Worm (Caenorhabditis elegans) whole organism, L1 larva: Measurements from ENCODE around the gene K01F9.2.

Experiments used
- C34B4.2 ChIP-seq: sonication (generic microtip); optimal IDR thresholded peaks from 2 replicates; lab custom pipeline; 2017; ENCODE audit warnings: mild to moderate bottlenecking, missing genetic modification characterization, missing compliant biosample characterization
- F16B12.6 ChIP-seq: fragments of 150-350 bp; optimal IDR thresholded peaks from 2 replicates; lab custom pipeline; 2014; ENCODE audit warnings: missing biosample characterization, missing genetic modification characterization
- Y116A8C.19 ChIP-seq: sonication (generic microtip); optimal IDR thresholded peaks from 2 replicates; lab custom pipeline; 2016; ENCODE audit warnings: missing compliant biosample characterization, missing genetic modification characterization, borderline replicate concordance
- aha-1 ChIP-seq: fragments of 150-350 bp; optimal IDR thresholded peaks from 2 replicates; lab custom pipeline; 2014; ENCODE audit warnings: missing biosample characterization, missing genetic modification characterization
- alr-1 ChIP-seq: fragments of 200-800 bp; sonication (Bioruptor generic); optimal IDR thresholded peaks from 2 replicates; lab custom pipeline; 2018; ENCODE audit warnings: borderline replicate concordance, mild to moderate bottlenecking, missing genetic modification characterization, missing compliant biosample characterization
- blmp-1 ChIP-seq: fragments of 150-350 bp; optimal IDR thresholded peaks from 2 replicates; lab custom pipeline; 2014; ENCODE audit warnings: missing biosample characterization, missing genetic modification characterization
- ceh-8 ChIP-seq: fragments of 200-800 bp; sonication (Bioruptor generic); optimal IDR thresholded peaks from 2 replicates; lab custom pipeline; 2018; ENCODE audit warnings: mild to moderate bottlenecking, missing genetic modification characterization, moderate library complexity, missing compliant biosample characterization
- ceh-82 ChIP-seq, 3 experiments: fragments of 150-350 bp in 1 of 3; sonication (generic microtip) in 2 of 3; optimal IDR thresholded peaks; 2 replicates each; lab custom pipeline; 2014 to 2017; ENCODE audit warnings: missing biosample characterization in 3 of 3, missing genetic modification characterization in 3 of 3
- ces-1 ChIP-seq: fragments of 150-350 bp; optimal IDR thresholded peaks from 2 replicates; lab custom pipeline; 2014; ENCODE audit warnings: missing biosample characterization, missing genetic modification reagents, missing genetic modification characterization
- dsc-1 ChIP-seq: sonication (generic microtip); optimal IDR thresholded peaks from 2 replicates; lab custom pipeline; 2016; ENCODE audit warnings: mild to moderate bottlenecking, missing genetic modification characterization, missing compliant biosample characterization
- elt-2 ChIP-seq: sonication (generic microtip); optimal IDR thresholded peaks from 2 replicates; lab custom pipeline; 2016; ENCODE audit warnings: missing genetic modification characterization, mild to moderate bottlenecking, inconsistent platforms, missing compliant biosample characterization, missing genetic modification reagents
- ets-5 ChIP-seq: fragments of 200-800 bp; sonication (Bioruptor generic); IDR thresholded peaks from 2 replicates; pipeline ENCODE4 v1.3.6; 2022; ENCODE audit warnings: missing genetic modification characterization, missing compliant biosample characterization
- fos-1 ChIP-seq: fragments of 150-350 bp; optimal IDR thresholded peaks from 2 replicates; lab custom pipeline; 2014; ENCODE audit warnings: missing biosample characterization, missing genetic modification characterization
- hlh-17 ChIP-seq: fragments of 200-800 bp; sonication (Bioruptor generic); optimal IDR thresholded peaks from 2 replicates; lab custom pipeline; 2018; ENCODE audit warnings: missing genetic modification characterization, mild to moderate bottlenecking, missing compliant biosample characterization, moderate library complexity, borderline replicate concordance
- hlh-4 ChIP-seq: sonication (generic microtip); optimal IDR thresholded peaks from 2 replicates; lab custom pipeline; 2016; ENCODE audit warnings: mild to moderate bottlenecking, missing genetic modification characterization, missing compliant biosample characterization
- hpl-2 ChIP-seq: fragments of 150-350 bp; optimal IDR thresholded peaks from 2 replicates; lab custom pipeline; 2014; ENCODE audit warnings: missing biosample characterization, missing genetic modification reagents, missing genetic modification characterization
- irx-1 ChIP-seq: sonication (generic microtip); optimal IDR thresholded peaks from 2 replicates; lab custom pipeline; 2016; ENCODE audit warnings: missing genetic modification characterization, missing compliant biosample characterization
- lin-13 ChIP-seq: fragments of 150-350 bp; optimal IDR thresholded peaks from 2 replicates; lab custom pipeline; 2014; ENCODE audit warnings: missing biosample characterization, missing genetic modification reagents, missing genetic modification characterization
- lin-14 ChIP-seq: fragments of 200-800 bp; sonication (Bioruptor generic); optimal IDR thresholded peaks from 2 replicates; lab custom pipeline; 2018; ENCODE audit warnings: mild to moderate bottlenecking, missing genetic modification characterization, moderate library complexity, missing compliant biosample characterization
- lin-39 ChIP-seq: fragments of 150-350 bp; optimal IDR thresholded peaks from 2 replicates; lab custom pipeline; 2014; ENCODE audit warnings: missing biosample characterization, missing genetic modification reagents, missing genetic modification characterization
- lir-3 ChIP-seq: sonication (generic microtip); optimal IDR thresholded peaks from 2 replicates; lab custom pipeline; 2016; ENCODE audit warnings: mild to moderate bottlenecking, missing genetic modification characterization, moderate library complexity, missing compliant biosample characterization; ENCODE audit not compliant: poor library complexity
- mef-2 ChIP-seq: fragments of 150-350 bp; optimal IDR thresholded peaks from 2 replicates; lab custom pipeline; 2014; ENCODE audit warnings: missing biosample characterization, missing genetic modification characterization
- mep-1 ChIP-seq: fragments of 150-350 bp; optimal IDR thresholded peaks from 2 replicates; lab custom pipeline; 2014; ENCODE audit warnings: missing biosample characterization, missing genetic modification characterization
- nhr-11 ChIP-seq: fragments of 150-350 bp; optimal IDR thresholded peaks from 2 replicates; lab custom pipeline; 2014; ENCODE audit warnings: missing biosample characterization, missing genetic modification characterization
- nhr-12 ChIP-seq: sonication (generic microtip); optimal IDR thresholded peaks from 2 replicates; lab custom pipeline; 2017; ENCODE audit warnings: missing biosample characterization, missing genetic modification characterization
- nhr-19 ChIP-seq: fragments of 200-800 bp; sonication (Bioruptor generic); conservative IDR thresholded peaks from 2 replicates; pipeline ENCODE4 v1.3.6; 2022; ENCODE audit warnings: missing genetic modification characterization, missing compliant biosample characterization
- nhr-20 ChIP-seq: sonication (generic microtip); optimal IDR thresholded peaks from 2 replicates; lab custom pipeline; 2016; ENCODE audit warnings: mild to moderate bottlenecking, missing genetic modification characterization, missing compliant biosample characterization
- nhr-28 ChIP-seq: fragments of 150-350 bp; optimal IDR thresholded peaks from 2 replicates; lab custom pipeline; 2014; ENCODE audit warnings: missing biosample characterization, missing genetic modification characterization
- nhr-47 ChIP-seq: sonication (generic microtip); optimal IDR thresholded peaks from 2 replicates; lab custom pipeline; 2016; ENCODE audit warnings: mild to moderate bottlenecking, missing genetic modification characterization, moderate library complexity, missing compliant biosample characterization
- nhr-71 ChIP-seq: sonication (generic microtip); optimal IDR thresholded peaks from 2 replicates; lab custom pipeline; 2016; ENCODE audit warnings: mild to moderate bottlenecking, missing genetic modification characterization, moderate library complexity, missing compliant biosample characterization
- nhr-76 ChIP-seq: sonication (generic microtip); optimal IDR thresholded peaks from 2 replicates; lab custom pipeline; 2017; ENCODE audit warnings: missing biosample characterization, missing genetic modification characterization
- nhr-84 ChIP-seq: sonication (generic microtip); optimal IDR thresholded peaks from 2 replicates; lab custom pipeline; 2017; ENCODE audit warnings: missing biosample characterization, missing genetic modification characterization
- nhr-90 ChIP-seq: sonication (generic microtip); optimal IDR thresholded peaks from 2 replicates; lab custom pipeline; 2016; ENCODE audit warnings: mild to moderate bottlenecking, missing genetic modification characterization, missing compliant biosample characterization; ENCODE audit not compliant: poor library complexity
- pag-3 ChIP-seq: sonication (generic microtip); optimal IDR thresholded peaks from 2 replicates; lab custom pipeline; 2017; ENCODE audit warnings: missing genetic modification characterization, mild to moderate bottlenecking, missing compliant biosample characterization, antibody characterized with exemption, borderline replicate concordance; ENCODE audit not compliant: insufficient read depth
- pax-3 ChIP-seq: fragments of 200-800 bp; sonication (Bioruptor generic); optimal IDR thresholded peaks from 2 replicates; lab custom pipeline; 2018; ENCODE audit warnings: mild to moderate bottlenecking, missing genetic modification characterization, moderate library complexity, missing compliant biosample characterization
- snu-23 ChIP-seq: sonication (generic microtip); optimal IDR thresholded peaks from 2 replicates; lab custom pipeline; 2016; ENCODE audit warnings: missing genetic modification characterization, missing compliant biosample characterization
- sox-4 ChIP-seq: sonication (generic microtip); optimal IDR thresholded peaks from 2 replicates; lab custom pipeline; 2016; ENCODE audit warnings: missing genetic modification characterization, missing compliant biosample characterization
- sptf-1 ChIP-seq: fragments of 150-350 bp; optimal IDR thresholded peaks from 2 replicates; lab custom pipeline; 2014; ENCODE audit warnings: missing biosample characterization, missing genetic modification characterization
- tlp-1 ChIP-seq: fragments of 150-350 bp; optimal IDR thresholded peaks from 2 replicates; lab custom pipeline; 2014; ENCODE audit warnings: missing biosample characterization, missing genetic modification characterization
- unc-130 ChIP-seq: fragments of 150-350 bp; optimal IDR thresholded peaks from 2 replicates; lab custom pipeline; 2017; ENCODE audit warnings: missing biosample characterization, missing genetic modification characterization, inconsistent platforms
- unc-30 ChIP-seq: sonication (generic microtip); optimal IDR thresholded peaks from 2 replicates; lab custom pipeline; 2017; ENCODE audit warnings: missing biosample characterization, missing genetic modification characterization
- unc-62 ChIP-seq: fragments of 150-350 bp; optimal IDR thresholded peaks from 2 replicates; lab custom pipeline; 2014; ENCODE audit warnings: missing biosample characterization, missing genetic modification reagents, missing genetic modification characterization
- unc-86 ChIP-seq: sonication (generic microtip); optimal IDR thresholded peaks from 2 replicates; lab custom pipeline; 2016; ENCODE audit warnings: missing genetic modification characterization, missing compliant biosample characterization
- vab-15 ChIP-seq: sonication (generic microtip); optimal IDR thresholded peaks from 2 replicates; lab custom pipeline; 2017; ENCODE audit warnings: missing genotype, mild to moderate bottlenecking, missing genetic modification characterization, missing compliant biosample characterization
- xbp-1 ChIP-seq: sonication (generic microtip); optimal IDR thresholded peaks from 2 replicates; lab custom pipeline; 2016; ENCODE audit warnings: missing genetic modification characterization, missing compliant biosample characterization
- ztf-11 ChIP-seq, 2 experiments: sonication (generic microtip); optimal IDR thresholded peaks; 2 replicates each; lab custom pipeline; 2016 to 2017; ENCODE audit warnings: missing genetic modification characterization in 2 of 2, missing biosample characterization in 1 of 2, missing compliant biosample characterization in 1 of 2

The K01F9.2 gene

ce11 chrIII:8873045-8873457 lies 3.9 kb downstream of the K01F9.2 start (continued):
- no peak for TF ChIP-seq sox-4 (tag; lab: Kevin White, UChicago)

- TF ChIP-seq nhr-11 (tag; lab: Kevin White, UChicago) = no peak
- TF ChIP-seq nhr-90 = no peak
- TF ChIP-seq nhr-47 = no peak
- no peak for TF ChIP-seq elt-2 (tag; lab: Kevin White, UChicago)
- TF ChIP-seq nhr-12 (tag; lab: Kevin White, UChicago) = no peak
- no peak for TF ChIP-seq Y116A8C.19 (tag; lab: Kevin White, UChicago)
- TF ChIP-seq mep-1 (tag; lab: Kevin White, UChicago) = no peak
- no peak for TF ChIP-seq ztf-11 (tag; optimal IDR thresholded peaks at IDR 0.05; lab: Kevin White, UChicago)
- TF ChIP-seq nhr-71 = no peak
- TF ChIP-seq lin-39 (tag; lab: Kevin White, UChicago) = no peak
- no peak for TF ChIP-seq xbp-1 (tag; lab: Kevin White, UChicago)
- TF ChIP-seq lir-3 (tag; lab: Kevin White, UChicago) = no peak
- no peak for TF ChIP-seq alr-1
- no peak for TF ChIP-seq ceh-8 (GFP tag; lab: Kevin White, UChicago)
- TF ChIP-seq sox-4 (tag; lab: Kevin White, UChicago) = no peak
These were observed 7.3 kb downstream of the K01F9.2 start for ce11 chrIII:8869663-8870062.

- TF ChIP-seq ets-5 (GFP tag; lab: Robert Waterston, UW) (no peak), nhr-11 (tag; lab: Kevin White, UChicago) (no peak), nhr-76 (no peak), elt-2 (tag; lab: Kevin White, UChicago) (peak; percentile 88), ceh-8 (GFP tag; lab: Kevin White, UChicago) (no peak), lin-14 (peak; percentile 74), unc-86 (no peak), sptf-1 (no peak), lin-13 (GFP tag; lab: Kevin White, UChicago) (no peak), aha-1 (no peak), xbp-1 (tag; lab: Kevin White, UChicago) (no peak), unc-62 (GFP tag; lab: Kevin White, UChicago) (no peak), snu-23 (peak; percentile 42), mep-1 (tag; lab: Kevin White, UChicago) (peak; percentile 6), ceh-82 (tag; optimal IDR thresholded peaks at IDR 0.05; lab: Kevin White, UChicago) (no peak), nhr-20 (peak; percentile 74), fos-1 (no peak), mef-2 (no peak), unc-30 (tag; lab: Kevin White, UChicago) (no peak), nhr-19 (GFP tag; lab: Robert Waterston, UW) (peak; percentile 24; the same call in 1 of the 2 replicates), pag-3 (tag; lab: Kevin White, UChicago) (no peak), F16B12.6 (no peak), tlp-1 (tag; lab: Kevin White, UChicago) (no peak), C34B4.2 (tag; lab: Kevin White, UChicago) (no peak), nhr-12 (tag; lab: Kevin White, UChicago) (no peak), nhr-84 (tag; lab: Kevin White, UChicago) (no peak), hlh-17 (GFP tag; lab: Kevin White, UChicago) (no peak), dsc-1 (tag; lab: Kevin White, UChicago) (no peak), irx-1 (tag; lab: Kevin White, UChicago) (no peak), nhr-47 (no peak), vab-15 (tag; lab: Kevin White, UChicago) (no peak), hlh-4 (no peak), unc-130 (no peak), hpl-2 (peak; percentile 39), ztf-11 (tag; optimal IDR thresholded peaks at IDR 0.05; lab: Kevin White, UChicago) (no peak), nhr-28 (tag; lab: Kevin White, UChicago) (no peak), pax-3 (tag; lab: Kevin White, UChicago) (no peak), lir-3 (tag; lab: Kevin White, UChicago) (peak; percentile 7), ces-1 (GFP tag; lab: Kevin White, UChicago) (no peak), blmp-1 (tag; lab: Kevin White, UChicago) (peak; percentile 87), sox-4 (tag; lab: Kevin White, UChicago) (no peak)
These were observed 8.8 kb downstream of the K01F9.2 start for ce11 chrIII:8867922-8868655.
